Fruit fly (Drosophila melanogaster) whole organism, embryonic: ENCODE measurements around the gene CG5056.

Experiments
- B-H2 ChIP-seq: fragments of 200-800 bp; sonication (Bioruptor generic); optimal IDR thresholded peaks from 2 replicates; lab custom pipeline; 2018; ENCODE audit warnings: missing biosample characterization, mild to moderate bottlenecking, missing genetic modification characterization
- BEAF-32 ChIP-seq: fragments of 200-800 bp; sonication (Bioruptor generic); optimal IDR thresholded peaks from 3 replicates; lab custom pipeline; 2017; ENCODE audit warnings: missing biosample characterization, missing genetic modification characterization, mild to moderate bottlenecking, moderate library complexity, missing genetic modification reagents
- Bteb2 ChIP-seq: fragments of 200-800 bp; sonication (Bioruptor generic); optimal IDR thresholded peaks from 2 replicates; lab custom pipeline; 2016; ENCODE audit warnings: missing biosample characterization, missing genetic modification characterization
- CG1024 ChIP-seq: fragments of 200-800 bp; sonication (Bioruptor generic); IDR thresholded peaks from 2 replicates; pipeline ENCODE4 v1.3.6; 2022; ENCODE audit warnings: missing biosample characterization, missing genetic modification characterization
- CG10267 ChIP-seq: fragments of 200-800 bp; sonication (Bioruptor generic); optimal IDR thresholded peaks from 2 replicates; lab custom pipeline; 2018; ENCODE audit warnings: missing biosample characterization, mild to moderate bottlenecking, missing genetic modification characterization, moderate library complexity
- CG10274 ChIP-seq: fragments of 200-800 bp; sonication (Bioruptor generic); optimal IDR thresholded peaks from 3 replicates; lab custom pipeline; 2017; ENCODE audit warnings: missing biosample characterization, mild to moderate bottlenecking, missing genetic modification characterization
- CG10431 ChIP-seq: fragments of 200-800 bp; sonication (Bioruptor generic); optimal IDR thresholded peaks from 3 replicates; lab custom pipeline; 2018; ENCODE audit warnings: missing biosample characterization, mild to moderate bottlenecking, missing genetic modification characterization
- CG11456 ChIP-seq: fragments of 200-800 bp; sonication (Bioruptor generic); IDR thresholded peaks from 3 replicates; pipeline ENCODE4 v1.3.6; 2022; ENCODE audit warnings: missing biosample characterization, missing genetic modification characterization
- CG12391 ChIP-seq: fragments of 200-800 bp; sonication (Bioruptor generic); optimal IDR thresholded peaks from 3 replicates; lab custom pipeline; 2018; ENCODE audit warnings: missing biosample characterization, mild to moderate bottlenecking, missing genetic modification characterization, moderate library complexity
- CG13424 ChIP-seq: fragments of 200-800 bp; sonication (Bioruptor generic); optimal IDR thresholded peaks from 2 replicates; lab custom pipeline; 2019; ENCODE audit warnings: missing biosample characterization, mild to moderate bottlenecking, missing genetic modification characterization, moderate library complexity
- CG13775 ChIP-seq: fragments of 200-800 bp; sonication (Bioruptor generic); optimal IDR thresholded peaks from 3 replicates; lab custom pipeline; 2017; ENCODE audit warnings: missing biosample characterization, mild to moderate bottlenecking, missing genetic modification characterization
- CG15479 ChIP-seq: fragments of 200-800 bp; sonication (Bioruptor generic); optimal IDR thresholded peaks from 3 replicates; lab custom pipeline; 2019; ENCODE audit warnings: missing biosample characterization, mild to moderate bottlenecking, missing genetic modification characterization, moderate library complexity
- CG17186 ChIP-seq: fragments of 200-800 bp; sonication (Bioruptor generic); optimal IDR thresholded peaks from 3 replicates; lab custom pipeline; 2017; ENCODE audit warnings: missing biosample characterization, missing genetic modification reagents, missing genetic modification characterization
- CG18262 ChIP-seq: fragments of 200-800 bp; optimal IDR thresholded peaks from 3 replicates; lab custom pipeline; 2019; ENCODE audit warnings: missing biosample characterization, mild to moderate bottlenecking, missing genetic modification characterization, moderate library complexity
- CG18764 ChIP-seq: fragments of 200-800 bp; sonication (Bioruptor generic); optimal IDR thresholded peaks from 3 replicates; lab custom pipeline; 2016; ENCODE audit warnings: missing biosample characterization, missing genetic modification characterization
- CG2889 ChIP-seq: fragments of 200-800 bp; sonication (Bioruptor generic); IDR thresholded peaks from 3 replicates; pipeline ENCODE4 v1.3.6; 2022; ENCODE audit warnings: missing biosample characterization, missing genetic modification characterization
- CG34224 ChIP-seq: fragments of 200-800 bp; sonication (Bioruptor generic); IDR thresholded peaks from 3 replicates; pipeline ENCODE4 v1.3.6; 2022; ENCODE audit warnings: missing biosample characterization, missing genetic modification characterization; ENCODE audit not compliant: partially characterized antibody
- CG4328 ChIP-seq: fragments of 200-800 bp; sonication (Bioruptor generic); optimal IDR thresholded peaks from 3 replicates; lab custom pipeline; 2017; ENCODE audit warnings: missing biosample characterization, missing genetic modification reagents, missing genetic modification characterization
- CG4617 ChIP-seq: fragments of 200-800 bp; sonication (Bioruptor generic); optimal IDR thresholded peaks from 3 replicates; lab custom pipeline; 2016; ENCODE audit warnings: missing biosample characterization, missing genetic modification characterization, borderline replicate concordance
- CG7271 ChIP-seq: fragments of 200-800 bp; sonication (Bioruptor generic); optimal IDR thresholded peaks from 2 replicates; lab custom pipeline; 2018; ENCODE audit warnings: missing biosample characterization, mild to moderate bottlenecking, missing genetic modification characterization, moderate library complexity
- CG8290 ChIP-seq, 3 experiments: fragments of 200-800 bp; sonication (Bioruptor generic); optimal IDR thresholded peaks; 2 replicates each; lab custom pipeline; 2016 to 2019; ENCODE audit warnings: missing biosample characterization in 3 of 3, missing genetic modification characterization in 3 of 3, mild to moderate bottlenecking in 2 of 3, moderate library complexity in 1 of 3
- CG8924 ChIP-seq: fragments of 200-800 bp; optimal IDR thresholded peaks from 3 replicates; lab custom pipeline; 2019; ENCODE audit warnings: missing biosample characterization, mild to moderate bottlenecking, missing genetic modification characterization, moderate library complexity
- CG9932 ChIP-seq: fragments of 200-800 bp; sonication (Bioruptor generic); IDR thresholded peaks from 2 replicates; pipeline ENCODE4 v1.3.6; 2022; ENCODE audit warnings: missing biosample characterization, missing genetic modification characterization
- Dek ChIP-seq: fragments of 200-800 bp; sonication (Bioruptor generic); optimal IDR thresholded peaks from 3 replicates; lab custom pipeline; 2019; ENCODE audit warnings: missing biosample characterization, mild to moderate bottlenecking, missing genetic modification characterization, moderate library complexity
- E2f2 ChIP-seq: fragments of 200-800 bp; sonication (Bioruptor generic); IDR thresholded peaks from 2 replicates; pipeline ENCODE4 v1.3.6; 2022; ENCODE audit warnings: missing biosample characterization, missing genetic modification characterization
- Ets97D ChIP-seq: fragments of 200-800 bp; sonication (Bioruptor generic); optimal IDR thresholded peaks from 3 replicates; lab custom pipeline; 2016; ENCODE audit warnings: missing biosample characterization, missing genetic modification characterization
- H15 ChIP-seq: fragments of 200-800 bp; sonication (Bioruptor generic); IDR thresholded peaks from 3 replicates; pipeline ENCODE4 v1.3.6; 2022; ENCODE audit warnings: missing biosample characterization, missing genetic modification characterization
- Hmr ChIP-seq: fragments of 200-800 bp; sonication (Bioruptor generic); optimal IDR thresholded peaks from 3 replicates; lab custom pipeline; 2017; ENCODE audit warnings: mild to moderate bottlenecking, missing biosample characterization, missing genetic modification reagents, missing genetic modification characterization
- Hsf ChIP-seq: fragments of 200-800 bp; sonication (Bioruptor generic); optimal IDR thresholded peaks from 3 replicates; lab custom pipeline; 2016; ENCODE audit warnings: missing biosample characterization, missing genetic modification characterization
- MBD-R2 ChIP-seq: fragments of 200-800 bp; sonication (Bioruptor generic); IDR thresholded peaks from 2 replicates; pipeline ENCODE4 v1.3.6; 2022; ENCODE audit warnings: missing biosample characterization, missing genetic modification characterization
- Nf-YC ChIP-seq: fragments of 200-800 bp; optimal IDR thresholded peaks from 3 replicates; lab custom pipeline; 2019; ENCODE audit warnings: missing biosample characterization, mild to moderate bottlenecking, missing genetic modification characterization, moderate library complexity
- NfI ChIP-seq: fragments of 200-800 bp; sonication (Bioruptor generic); optimal IDR thresholded peaks from 3 replicates; lab custom pipeline; 2018; ENCODE audit warnings: missing biosample characterization, mild to moderate bottlenecking, missing genetic modification characterization, moderate library complexity
- Pdp1 ChIP-seq, 2 experiments: fragments of 200-800 bp; sonication (Bioruptor generic); optimal IDR thresholded peaks; 3 replicates each; lab custom pipeline; 2016; ENCODE audit warnings: missing biosample characterization in 2 of 2, missing genetic modification characterization in 2 of 2, mild to moderate bottlenecking in 1 of 2, moderate library complexity in 1 of 2
- Ssrp ChIP-seq: fragments of 200-800 bp; sonication (Bioruptor generic); optimal IDR thresholded peaks from 2 replicates; lab custom pipeline; 2018; ENCODE audit warnings: missing biosample characterization, mild to moderate bottlenecking, missing genetic modification characterization, moderate library complexity
- YL-1 ChIP-seq: fragments of 200-800 bp; sonication (Bioruptor generic); optimal IDR thresholded peaks from 3 replicates; lab custom pipeline; 2017; ENCODE audit warnings: missing biosample characterization, mild to moderate bottlenecking, missing genetic modification characterization
- ci ChIP-seq: fragments of 200-800 bp; sonication (Bioruptor generic); IDR thresholded peaks from 3 replicates; pipeline ENCODE4 v1.3.6; 2022; ENCODE audit warnings: missing biosample characterization, missing genetic modification characterization
- dmrt11E ChIP-seq: fragments of 200-800 bp; sonication (Bioruptor generic); optimal IDR thresholded peaks from 3 replicates; lab custom pipeline; 2018; ENCODE audit warnings: missing biosample characterization, mild to moderate bottlenecking, missing genetic modification characterization, moderate library complexity
- dmrt99B ChIP-seq: fragments of 200-800 bp; sonication (Bioruptor generic); optimal IDR thresholded peaks from 2 replicates; lab custom pipeline; 2018; ENCODE audit warnings: missing biosample characterization, mild to moderate bottlenecking, missing genetic modification characterization, moderate library complexity
- fd102C ChIP-seq: fragments of 200-800 bp; sonication (Bioruptor generic); optimal IDR thresholded peaks from 2 replicates; lab custom pipeline; 2018; ENCODE audit warnings: missing biosample characterization, mild to moderate bottlenecking, missing genetic modification characterization, moderate library complexity
- fu2 ChIP-seq: fragments of 200-800 bp; sonication (Bioruptor generic); optimal IDR thresholded peaks from 2 replicates; lab custom pipeline; 2016; ENCODE audit warnings: missing biosample characterization, missing genetic modification characterization
- gfzf ChIP-seq: fragments of 200-800 bp; sonication (Bioruptor generic); optimal IDR thresholded peaks from 2 replicates; lab custom pipeline; 2016; ENCODE audit warnings: missing biosample characterization, mild to moderate bottlenecking, missing genetic modification characterization, moderate library complexity
- gt ChIP-seq: fragments of 200-800 bp; sonication (Bioruptor generic); IDR thresholded peaks from 2 replicates; pipeline ENCODE4 v1.3.6; 2022; ENCODE audit warnings: missing biosample characterization, missing genetic modification characterization
- hb ChIP-seq: fragments of 200-800 bp; sonication (Bioruptor generic); IDR thresholded peaks from 3 replicates; pipeline ENCODE4 v1.3.6; 2022; ENCODE audit warnings: missing biosample characterization, missing genetic modification characterization; ENCODE audit not compliant: partially characterized antibody
- knrl ChIP-seq: fragments of 200-800 bp; sonication (Bioruptor generic); IDR thresholded peaks from 3 replicates; pipeline ENCODE4 v1.3.6; 2022; ENCODE audit warnings: missing biosample characterization, missing genetic modification characterization; ENCODE audit not compliant: partially characterized antibody
- maf-S ChIP-seq: fragments of 200-800 bp; sonication (Bioruptor generic); optimal IDR thresholded peaks from 2 replicates; lab custom pipeline; 2016; ENCODE audit warnings: missing biosample characterization, missing genetic modification characterization
- nmo ChIP-seq: fragments of 200-800 bp; sonication (Bioruptor generic); optimal IDR thresholded peaks from 2 replicates; lab custom pipeline; 2018; ENCODE audit warnings: missing biosample characterization, mild to moderate bottlenecking, missing genetic modification characterization, moderate library complexity
- nom ChIP-seq: fragments of 200-800 bp; sonication (Bioruptor generic); optimal IDR thresholded peaks from 2 replicates; lab custom pipeline; 2017; ENCODE audit warnings: missing biosample characterization, missing genetic modification characterization, mild to moderate bottlenecking, moderate library complexity, missing genetic modification reagents
- phol ChIP-seq: fragments of 200-800 bp; sonication (Bioruptor generic); optimal IDR thresholded peaks from 3 replicates; lab custom pipeline; 2018; ENCODE audit warnings: missing biosample characterization, mild to moderate bottlenecking, missing genetic modification characterization, moderate library complexity
- sens-2 ChIP-seq: fragments of 200-800 bp; sonication (Bioruptor generic); IDR thresholded peaks from 2 replicates; pipeline ENCODE4 v1.3.6; 2022; ENCODE audit warnings: missing biosample characterization, missing genetic modification characterization

The CG5056 gene

dm6 chr2L:10366525-10366924 is at the start of gene CG5056 (continued):
- TF ChIP-seq CG7271 (tag; lab: Kevin White, UChicago) (peak; percentile 11), CG2889 (GFP tag; lab: Robert Waterston, UW) (no peak), hb (GFP tag; lab: Robert Waterston, UW) (no peak), Hmr (GFP tag; lab: Kevin White, UChicago) (no peak), nom (GFP tag; lab: Kevin White, UChicago) (peak; percentile 44), CG15479 (GFP tag; lab: Kevin White, UChicago) (no peak), CG13775 (GFP tag; lab: Kevin White, UChicago) (no peak), CG11456 (GFP tag; lab: Robert Waterston, UW) (no peak), Bteb2 (GFP tag; lab: Kevin White, UChicago) (no peak), B-H2 (no peak), CG8290 (GFP tag; optimal IDR thresholded peaks at IDR 0.05; lab: Kevin White, UChicago) (peak; percentile 12), CG8290 (tag; optimal IDR thresholded peaks at IDR 0.05; lab: Kevin White, UChicago) (no peak), Pdp1 (GFP tag; optimal IDR thresholded peaks at IDR 0.05; lab: Kevin White, UChicago) (peak in 1 of 2 experiments; percentile 88), NfI (GFP tag; lab: Kevin White, UChicago) (peak; percentile 28), knrl (GFP tag; lab: Robert Waterston, UW) (peak; percentile 39; the same call in 1 of the 3 replicates), maf-S (no peak), CG8924 (tag; lab: Kevin White, UChicago) (peak; percentile 59), CG9932 (GFP tag; lab: Robert Waterston, UW) (peak; percentile 36; the same call in 1 of the 2 replicates), CG17186 (GFP tag; lab: Kevin White, UChicago) (peak; percentile 48), CG12391 (tag; lab: Kevin White, UChicago) (peak; percentile 47), Ets97D (GFP tag; lab: Kevin White, UChicago) (peak; percentile 40), phol (tag; lab: Kevin White, UChicago) (peak; percentile 40), gt (GFP tag; lab: Robert Waterston, UW) (no peak), CG18262 (tag; lab: Kevin White, UChicago) (peak; percentile 7), MBD-R2 (GFP tag; lab: Robert Waterston, UW) (peak; percentile 85), nmo (GFP tag; lab: Kevin White, UChicago) (peak; percentile 64), CG4617 (GFP tag; lab: Kevin White, UChicago) (peak; percentile 94), fd102C (GFP tag; lab: Kevin White, UChicago) (no peak), dmrt99B (tag; lab: Kevin White, UChicago) (no peak), BEAF-32 (GFP tag; lab: Kevin White, UChicago) (peak; percentile 44), CG18764 (GFP tag; lab: Kevin White, UChicago) (no peak), gfzf (GFP tag; lab: Kevin White, UChicago) (peak; percentile 61), CG10267 (peak; percentile 57), ci (GFP tag; lab: Robert Waterston, UW) (peak; percentile 23; the same call in 1 of the 3 replicates), H15 (no peak), CG4328 (GFP tag; lab: Kevin White, UChicago) (no peak), dmrt11E (tag; lab: Kevin White, UChicago) (peak; percentile 13), Ssrp (tag; lab: Kevin White, UChicago) (no peak), Dek (tag; lab: Kevin White, UChicago) (no peak), fu2 (no peak), CG10431 (GFP tag; lab: Kevin White, UChicago) (no peak), Nf-YC (tag; lab: Kevin White, UChicago) (peak; percentile 53), Hsf (GFP tag; lab: Kevin White, UChicago) (peak; percentile 2), CG34224 (GFP tag; lab: Robert Waterston, UW) (no peak), CG13424 (tag; lab: Kevin White, UChicago) (peak; percentile 30), CG10274 (GFP tag; lab: Kevin White, UChicago) (no peak), YL-1 (GFP tag; lab: Kevin White, UChicago) (peak; percentile 78), CG1024 (GFP tag; lab: Robert Waterston, UW) (peak; percentile 93), E2f2 (no peak), sens-2 (GFP tag; lab: Robert Waterston, UW) (no peak)
